Fruit fly (Drosophila melanogaster): ENCODE data around the gene CG46426.

DNA sequence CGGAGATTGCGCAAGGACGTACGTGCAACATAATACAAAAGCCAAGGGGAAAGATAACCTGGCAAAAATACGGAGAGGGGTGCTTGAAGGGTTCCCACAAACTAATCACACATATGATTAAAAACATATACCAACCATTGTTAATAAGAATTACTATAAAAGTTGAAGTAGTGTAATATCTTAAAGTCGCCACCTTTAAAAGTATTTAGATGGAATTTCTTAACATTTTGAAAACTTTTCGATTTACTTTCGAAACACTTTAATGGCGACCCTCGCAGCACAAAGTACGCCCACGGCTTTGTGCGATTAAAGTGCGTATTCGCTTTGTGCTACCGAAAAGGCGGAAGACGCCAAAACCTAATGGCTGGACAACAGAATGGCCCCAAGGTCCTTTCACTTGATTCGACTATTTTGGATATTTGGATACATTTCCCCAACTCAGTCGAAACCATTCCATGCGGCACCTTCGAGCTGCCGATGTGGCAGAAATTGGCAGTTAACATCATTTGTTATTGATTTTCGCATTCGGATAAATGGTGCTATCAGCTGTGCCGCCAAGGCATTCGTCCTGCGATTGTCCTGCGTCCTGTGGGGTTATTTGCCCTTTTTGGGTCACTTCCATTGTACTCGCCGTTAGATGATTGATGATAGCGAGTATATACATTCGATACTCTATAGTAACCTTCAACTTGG is 19.0 kb upstream of the CG46426 start:
- no peak for TF ChIP-seq Dfd (GFP tag; optimal IDR thresholded peaks at IDR 0.05)
- TF ChIP-seq ey (GFP tag; optimal IDR thresholded peaks at IDR 0.05): no peak
- TF ChIP-seq foxo (GFP tag; optimal IDR thresholded peaks at IDR 0.05): no peak
- TF ChIP-seq woc (GFP tag; optimal IDR thresholded peaks at IDR 0.05): no peak
- no peak for TF ChIP-seq Dif (GFP tag; optimal IDR thresholded peaks at IDR 0.05; ENCODE audit: partially characterized antibody)
- no peak for TF ChIP-seq Hnf4 (GFP tag; optimal IDR thresholded peaks at IDR 0.05)
- no peak for TF ChIP-seq psq (GFP tag; optimal IDR thresholded peaks at IDR 0.05)
- TF ChIP-seq Rel (GFP tag; optimal IDR thresholded peaks at IDR 0.05): no peak
- no peak for TF ChIP-seq Rel (tag; optimal IDR thresholded peaks at IDR 0.05)
- no peak for TF ChIP-seq sage (GFP tag; optimal IDR thresholded peaks at IDR 0.05)
- no peak for TF ChIP-seq CrebA (GFP tag; optimal IDR thresholded peaks at IDR 0.05; ENCODE audit: borderline replicate concordance)
- no peak for TF ChIP-seq lola (GFP tag; optimal IDR thresholded peaks at IDR 0.05)

All from whole organism, wandering third instar larva.